Fruit fly (Drosophila melanogaster) whole organism, wandering third instar larva: ENCODE data around the gene CG33710.

Experiments
- Abd-B ChIP-seq: fragments of >200 bp; optimal IDR thresholded peaks from 2 replicates; lab custom pipeline; 2017; ENCODE audit warnings: missing biosample characterization, missing genetic modification characterization
- CG32264 ChIP-seq: fragments of 200-800 bp; sonication (Bioruptor generic); optimal IDR thresholded peaks from 2 replicates; lab custom pipeline; 2016; ENCODE audit warnings: missing biosample characterization, missing genetic modification characterization
- CG9705 ChIP-seq: fragments of 200-800 bp; sonication (Bioruptor generic); optimal IDR thresholded peaks from 2 replicates; lab custom pipeline; 2018; ENCODE audit warnings: missing biosample characterization, mild to moderate bottlenecking, missing genetic modification characterization
- CrebA ChIP-seq: fragments of 200-800 bp; sonication (Bioruptor generic); optimal IDR thresholded peaks from 2 replicates; lab custom pipeline; 2016; ENCODE audit warnings: missing biosample characterization, mild to moderate bottlenecking, missing genetic modification characterization, borderline replicate concordance
- Dfd ChIP-seq: fragments of >200 bp; optimal IDR thresholded peaks from 2 replicates; lab custom pipeline; 2017; ENCODE audit warnings: missing biosample characterization, missing genetic modification characterization
- Dif ChIP-seq: fragments of 200-275, 200-300 bp; sonication (Bioruptor generic); optimal IDR thresholded peaks from 2 replicates; lab custom pipeline; 2018; ENCODE audit warnings: missing biosample characterization, missing genetic modification characterization; ENCODE audit not compliant: partially characterized antibody
- GATAd ChIP-seq: sonication (Bioruptor generic); optimal IDR thresholded peaks from 2 replicates; lab custom pipeline; 2016; ENCODE audit warnings: missing biosample characterization, missing genetic modification characterization
- HLH106 ChIP-seq: fragments of 200-800 bp; optimal IDR thresholded peaks from 3 replicates; lab custom pipeline; 2019; ENCODE audit warnings: missing biosample characterization, mild to moderate bottlenecking, missing genetic modification characterization, moderate library complexity
- Hnf4 ChIP-seq: fragments of 200-800 bp; sonication (Bioruptor generic); optimal IDR thresholded peaks from 2 replicates; lab custom pipeline; 2016; ENCODE audit warnings: missing biosample characterization, mild to moderate bottlenecking, missing genetic modification characterization
- Hr78 ChIP-seq: fragments of >200 bp; optimal IDR thresholded peaks from 2 replicates; lab custom pipeline; 2017; ENCODE audit warnings: missing biosample characterization, missing genetic modification characterization
- Hr83 ChIP-seq: fragments of 200-300 bp; sonication (Bioruptor generic); optimal IDR thresholded peaks from 2 replicates; lab custom pipeline; 2016; ENCODE audit warnings: missing biosample characterization, mild to moderate bottlenecking, missing genetic modification characterization, moderate library complexity; ENCODE audit not compliant: poor library complexity, severe bottlenecking
- Jra ChIP-seq: sonication (Bioruptor generic); optimal IDR thresholded peaks from 2 replicates; lab custom pipeline; 2016; ENCODE audit warnings: missing biosample characterization, missing genetic modification characterization
- Mio ChIP-seq: sonication (Bioruptor generic); optimal IDR thresholded peaks from 2 replicates; lab custom pipeline; 2016; ENCODE audit warnings: missing biosample characterization, missing genetic modification characterization
- Myc ChIP-seq: fragments of >200 bp; optimal IDR thresholded peaks from 2 replicates; lab custom pipeline; 2017
- N ChIP-seq: fragments of >200 bp; optimal IDR thresholded peaks from 2 replicates; lab custom pipeline; 2018; ENCODE audit warnings: missing biosample characterization, missing external identifiers, missing genetic modification characterization
- OdsH ChIP-seq: fragments of 200-800 bp; sonication (Bioruptor generic); optimal IDR thresholded peaks from 2 replicates; lab custom pipeline; 2016; ENCODE audit warnings: missing biosample characterization, mild to moderate bottlenecking, missing genetic modification characterization
- Rel ChIP-seq, 2 experiments: fragments of 200-800 bp; sonication (Bioruptor generic) in 1 of 2; optimal IDR thresholded peaks; 2 replicates in 1 of 2; 3 replicates in 1 of 2; lab custom pipeline; 2016 to 2019; ENCODE audit warnings: mild to moderate bottlenecking in 2 of 2, missing biosample characterization in 2 of 2, missing genetic modification characterization in 2 of 2, moderate library complexity in 1 of 2
- Sp1 ChIP-seq: fragments of 200-800 bp; sonication (Bioruptor generic); optimal IDR thresholded peaks from 3 replicates; lab custom pipeline; 2019; ENCODE audit warnings: missing biosample characterization, mild to moderate bottlenecking, missing genetic modification characterization, moderate library complexity
- Vsx2 ChIP-seq: fragments of 200-300, 225-300 bp; sonication (Bioruptor generic); optimal IDR thresholded peaks from 2 replicates; lab custom pipeline; 2018; ENCODE audit warnings: missing biosample characterization, missing genetic modification characterization; ENCODE audit not compliant: partially characterized antibody
- br ChIP-seq: fragments of 200-800 bp; sonication (Bioruptor generic); optimal IDR thresholded peaks from 2 replicates; lab custom pipeline; 2016; ENCODE audit warnings: missing biosample characterization, missing genetic modification characterization
- brk ChIP-seq: fragments of 200-800 bp; sonication (Bioruptor generic); optimal IDR thresholded peaks from 2 replicates; lab custom pipeline; 2016; ENCODE audit warnings: missing biosample characterization, mild to moderate bottlenecking, missing genetic modification characterization
- dl ChIP-seq, 2 experiments: fragments of 175-275, 200-275 bp in 1 of 2; fragments of 200-275 bp in 1 of 2; sonication (Bioruptor generic); optimal IDR thresholded peaks; lab custom pipeline; 2018; ENCODE audit warnings: mild to moderate bottlenecking in 2 of 2, missing biosample characterization in 2 of 2, missing genetic modification characterization in 2 of 2, moderate library complexity in 2 of 2; ENCODE audit not compliant: partially characterized antibody in 2 of 2, insufficient read depth in 1 of 2
- dmrt93B ChIP-seq: fragments of 200-800 bp; sonication (Bioruptor generic); optimal IDR thresholded peaks from 2 replicates; lab custom pipeline; 2018; ENCODE audit warnings: missing biosample characterization, mild to moderate bottlenecking, missing genetic modification characterization
- dsf ChIP-seq: sonication (Bioruptor generic); optimal IDR thresholded peaks from 2 replicates; lab custom pipeline; 2016; ENCODE audit warnings: missing biosample characterization, missing genetic modification characterization, borderline replicate concordance
- ey ChIP-seq: fragments of 200-800 bp; sonication (Bioruptor generic); optimal IDR thresholded peaks from 2 replicates; lab custom pipeline; 2016; ENCODE audit warnings: missing biosample characterization, missing genetic modification characterization
- foxo ChIP-seq, 2 experiments: fragments of 200-800 bp; sonication (Bioruptor generic); optimal IDR thresholded peaks; 2 replicates in 1 of 2; 3 replicates in 1 of 2; lab custom pipeline; 2016 to 2017; ENCODE audit warnings: missing biosample characterization in 2 of 2, missing genetic modification characterization in 2 of 2
- fru ChIP-seq: fragments of 200-800 bp; sonication (Bioruptor generic); optimal IDR thresholded peaks from 3 replicates; lab custom pipeline; 2016; ENCODE audit warnings: missing biosample characterization, mild to moderate bottlenecking, missing genetic modification characterization
- h ChIP-seq: fragments of 200-800 bp; sonication (Bioruptor generic); optimal IDR thresholded peaks from 3 replicates; lab custom pipeline; 2016; ENCODE audit warnings: missing biosample characterization, mild to moderate bottlenecking, missing genetic modification characterization
- jim ChIP-seq: fragments of 175-275, 200-325 bp; sonication (Bioruptor generic); optimal IDR thresholded peaks from 2 replicates; lab custom pipeline; 2016; ENCODE audit warnings: missing biosample characterization, mild to moderate bottlenecking, missing genetic modification characterization
- lola ChIP-seq: fragments of >200 bp; optimal IDR thresholded peaks from 2 replicates; lab custom pipeline; 2017; ENCODE audit warnings: missing biosample characterization, missing genetic modification characterization
- pan ChIP-seq: fragments of >200 bp; optimal IDR thresholded peaks from 2 replicates; lab custom pipeline; 2017
- psq ChIP-seq: fragments of 200-800 bp; sonication (Bioruptor generic); optimal IDR thresholded peaks from 3 replicates; lab custom pipeline; 2017; ENCODE audit warnings: missing biosample characterization, mild to moderate bottlenecking, missing genetic modification characterization, moderate library complexity
- rgr ChIP-seq: fragments of 200-800 bp; sonication (Bioruptor generic); optimal IDR thresholded peaks from 3 replicates; lab custom pipeline; 2016; ENCODE audit warnings: missing biosample characterization, mild to moderate bottlenecking, missing genetic modification characterization
- sage ChIP-seq: fragments of 200-800 bp; sonication (Bioruptor generic); optimal IDR thresholded peaks from 2 replicates; lab custom pipeline; 2016; ENCODE audit warnings: missing biosample characterization, mild to moderate bottlenecking, missing genetic modification characterization
- sv ChIP-seq: fragments of 200-800 bp; sonication (Bioruptor generic); optimal IDR thresholded peaks from 3 replicates; lab custom pipeline; 2016; ENCODE audit warnings: missing biosample characterization, missing genetic modification characterization
- tai ChIP-seq: sonication (Bioruptor generic); optimal IDR thresholded peaks from 2 replicates; lab custom pipeline; 2016; ENCODE audit warnings: missing biosample characterization, missing genetic modification characterization
- usp ChIP-seq: fragments of >200 bp; optimal IDR thresholded peaks from 2 replicates; lab custom pipeline; 2017; ENCODE audit warnings: missing biosample characterization, missing genetic modification characterization
- woc ChIP-seq: sonication (Bioruptor generic); optimal IDR thresholded peaks from 2 replicates; lab custom pipeline; 2016; ENCODE audit warnings: missing biosample characterization, mild to moderate bottlenecking, missing genetic modification characterization

CG33710 gene

dm6 chr3L:19940349-19940748, 12.2 kb downstream of the CG33710 start:
- TF ChIP-seq CrebA: no peak
- no peak for TF ChIP-seq Sp1 (GFP tag; lab: Kevin White, UChicago)
- no peak for TF ChIP-seq pan
- no peak for TF ChIP-seq CG32264 (GFP tag; lab: Kevin White, UChicago)
- TF ChIP-seq h (GFP tag; lab: Kevin White, UChicago): no peak
- TF ChIP-seq dmrt93B (GFP tag; lab: Kevin White, UChicago): no peak
- no peak for TF ChIP-seq Abd-B (GFP tag; lab: Kevin White, UChicago)
- TF ChIP-seq Hr83 (GFP tag; lab: Kevin White, UChicago): no peak
- TF ChIP-seq Rel (GFP tag; optimal IDR thresholded peaks at IDR 0.05; lab: Kevin White, UChicago): no peak
- no peak for TF ChIP-seq Rel (tag; optimal IDR thresholded peaks at IDR 0.05; lab: Kevin White, UChicago)
- no peak for TF ChIP-seq usp (GFP tag; lab: Kevin White, UChicago)
- no peak for TF ChIP-seq Myc (lab: Kevin White, UChicago)
- no peak for TF ChIP-seq woc
- no peak for TF ChIP-seq fru (GFP tag; lab: Kevin White, UChicago)
- TF ChIP-seq sage (GFP tag; lab: Kevin White, UChicago): no peak
- TF ChIP-seq sv (GFP tag; lab: Kevin White, UChicago): no peak
- no peak for TF ChIP-seq GATAd (GFP tag; lab: Kevin White, UChicago)
- no peak for TF ChIP-seq Dfd (GFP tag; lab: Kevin White, UChicago)
- TF ChIP-seq Hr78 (GFP tag; lab: Kevin White, UChicago): no peak
- TF ChIP-seq rgr: no peak

- peak; percentile 38 for TF ChIP-seq Dif
- no peak for TF ChIP-seq dmrt93B (GFP tag; lab: Kevin White, UChicago)
- TF ChIP-seq ey: no peak
- TF ChIP-seq h (GFP tag; lab: Kevin White, UChicago): peak; percentile 0
- no peak for TF ChIP-seq Hr78 (GFP tag; lab: Kevin White, UChicago)
- peak; percentile 51 for TF ChIP-seq Myc (lab: Kevin White, UChicago)
- TF ChIP-seq N (GFP tag; lab: Kevin White, UChicago): no peak
- TF ChIP-seq HLH106: no peak
- TF ChIP-seq Rel (GFP tag; optimal IDR thresholded peaks at IDR 0.05; lab: Kevin White, UChicago): no peak
- no peak for TF ChIP-seq Rel (tag; optimal IDR thresholded peaks at IDR 0.05; lab: Kevin White, UChicago)
- no peak for TF ChIP-seq tai (GFP tag; lab: Kevin White, UChicago)
- no peak for TF ChIP-seq woc
- peak; percentile 11 for TF ChIP-seq Hr83 (GFP tag; lab: Kevin White, UChicago)
- TF ChIP-seq, all 38 proteins: peak for 4
These were observed 13.6 kb downstream of the CG33710 start, which contains the start of gene Ac76E for dm6 chr3L:19939024-19939423. Gene Ac76E (plus strand): TSS chr3L:19939287.

dm6 chr3L:19932917-19933316, 19.7 kb downstream of the CG33710 start:
- TF ChIP-seq CG9705 (GFP tag; lab: Kevin White, UChicago) (no peak), fru (GFP tag; lab: Kevin White, UChicago) (peak; percentile 5), psq (GFP tag; lab: Kevin White, UChicago) (no peak), lola (GFP tag; lab: Kevin White, UChicago) (no peak), dmrt93B (GFP tag; lab: Kevin White, UChicago) (no peak), CG32264 (GFP tag; lab: Kevin White, UChicago) (no peak), Abd-B (GFP tag; lab: Kevin White, UChicago) (no peak), usp (GFP tag; lab: Kevin White, UChicago) (no peak), tai (GFP tag; lab: Kevin White, UChicago) (no peak), Hr78 (GFP tag; lab: Kevin White, UChicago) (no peak), sv (GFP tag; lab: Kevin White, UChicago) (no peak), h (GFP tag; lab: Kevin White, UChicago) (peak; percentile 32), Rel (GFP tag; optimal IDR thresholded peaks at IDR 0.05; lab: Kevin White, UChicago) (no peak), Rel (tag; optimal IDR thresholded peaks at IDR 0.05; lab: Kevin White, UChicago) (no peak), brk (GFP tag; lab: Kevin White, UChicago) (no peak), pan (no peak), Sp1 (GFP tag; lab: Kevin White, UChicago) (no peak), Mio (GFP tag; lab: Kevin White, UChicago) (no peak), Myc (lab: Kevin White, UChicago) (no peak), Hnf4 (GFP tag; lab: Kevin White, UChicago) (peak; percentile 61), GATAd (GFP tag; lab: Kevin White, UChicago) (no peak), Vsx2 (GFP tag; lab: Kevin White, UChicago) (no peak), jim (GFP tag; lab: Kevin White, UChicago) (no peak), sage (GFP tag; lab: Kevin White, UChicago) (no peak), N (GFP tag; lab: Kevin White, UChicago) (no peak), ey (no peak), rgr (peak; percentile 38), br (peak; percentile 13), woc (no peak), Dfd (GFP tag; lab: Kevin White, UChicago) (no peak), Hr83 (GFP tag; lab: Kevin White, UChicago) (peak; percentile 83), dsf (GFP tag; lab: Kevin White, UChicago) (no peak), foxo (GFP tag; optimal IDR thresholded peaks at IDR 0.05; lab: Kevin White, UChicago) (peak in 1 of 2 experiments; percentile 28), HLH106 (no peak), CrebA (no peak), OdsH (GFP tag; lab: Kevin White, UChicago) (peak; percentile 51), Dif (no peak), Jra (GFP tag; lab: Kevin White, UChicago) (peak; percentile 46), dl (GFP tag; optimal IDR thresholded peaks at IDR 0.05; lab: Kevin White, UChicago; ENCODE audit: insufficient read depth in 1 of 2, partially characterized antibody in 2 of 2) (no peak)
- TF ChIP-seq, all 38 proteins: peak for 9
